Fruit fly (Drosophila melanogaster) whole organism, embryonic: Measurements from ENCODE around the gene CG13631.

Experiments
- BEAF-32 ChIP-seq: fragments of 200-800 bp; sonication (Bioruptor generic); optimal IDR thresholded peaks from 3 replicates; lab custom pipeline; 2017; ENCODE audit warnings: missing biosample characterization, missing genetic modification characterization, mild to moderate bottlenecking, moderate library complexity, missing genetic modification reagents
- CG10267 ChIP-seq: fragments of 200-800 bp; sonication (Bioruptor generic); optimal IDR thresholded peaks from 2 replicates; lab custom pipeline; 2018; ENCODE audit warnings: missing biosample characterization, mild to moderate bottlenecking, missing genetic modification characterization, moderate library complexity
- CG11695 ChIP-seq: fragments of 200-800 bp; sonication (Bioruptor generic); IDR thresholded peaks from 3 replicates; pipeline ENCODE4 v1.3.6; 2022; ENCODE audit warnings: missing biosample characterization, missing genetic modification characterization
- CG12071 ChIP-seq: fragments of 200-800 bp; sonication (Bioruptor generic); optimal IDR thresholded peaks from 3 replicates; lab custom pipeline; 2018; ENCODE audit warnings: missing biosample characterization, mild to moderate bottlenecking, missing genetic modification characterization
- CG12299 ChIP-seq: fragments of 200-800 bp; sonication (Bioruptor generic); optimal IDR thresholded peaks from 2 replicates; lab custom pipeline; 2018; ENCODE audit warnings: missing biosample characterization, mild to moderate bottlenecking, missing genetic modification characterization
- CG12391 ChIP-seq: fragments of 200-800 bp; sonication (Bioruptor generic); optimal IDR thresholded peaks from 3 replicates; lab custom pipeline; 2018; ENCODE audit warnings: missing biosample characterization, mild to moderate bottlenecking, missing genetic modification characterization, moderate library complexity
- CG15269 ChIP-seq: fragments of 200-800 bp; sonication (Bioruptor generic); optimal IDR thresholded peaks from 2 replicates; lab custom pipeline; 2018; ENCODE audit warnings: missing biosample characterization, mild to moderate bottlenecking, missing genetic modification characterization, moderate library complexity
- CG16779 ChIP-seq: fragments of 200-800 bp; sonication (Bioruptor generic); IDR thresholded peaks from 2 replicates; pipeline ENCODE4 v1.3.6; 2022; ENCODE audit warnings: missing biosample characterization, missing genetic modification characterization
- CG18011 ChIP-seq: fragments of 200-800 bp; sonication (Bioruptor generic); optimal IDR thresholded peaks from 2 replicates; lab custom pipeline; 2017; ENCODE audit warnings: missing biosample characterization, missing genetic modification characterization, mild to moderate bottlenecking, moderate library complexity, missing genotype
- CG1832 ChIP-seq: fragments of 200-800 bp; sonication (Bioruptor generic); optimal IDR thresholded peaks from 2 replicates; lab custom pipeline; 2017; ENCODE audit warnings: missing biosample characterization, mild to moderate bottlenecking, missing genetic modification characterization, inconsistent platforms
- CG2116 ChIP-seq: fragments of 200-800 bp; sonication (Bioruptor generic); optimal IDR thresholded peaks from 3 replicates; lab custom pipeline; 2018; ENCODE audit warnings: missing biosample characterization, mild to moderate bottlenecking, missing genetic modification characterization
- CG2199 ChIP-seq: fragments of 200-800 bp; sonication (Bioruptor generic); IDR thresholded peaks from 3 replicates; pipeline ENCODE4 v1.3.6; 2022; ENCODE audit warnings: missing biosample characterization, missing genetic modification characterization
- CG3726 ChIP-seq: fragments of 200-800 bp; sonication (Bioruptor generic); IDR thresholded peaks from 3 replicates; pipeline ENCODE4, ENCODE4 v1.3.6; 2022; ENCODE audit warnings: missing biosample characterization, missing genetic modification characterization
- CG3995 ChIP-seq: fragments of 200-800 bp; sonication (Bioruptor generic); optimal IDR thresholded peaks from 3 replicates; lab custom pipeline; 2016; ENCODE audit warnings: missing biosample characterization, missing genetic modification characterization
- CG42726 ChIP-seq: fragments of 200-800 bp; sonication (Bioruptor generic); IDR thresholded peaks from 2 replicates; pipeline ENCODE4 v1.3.6; 2022; ENCODE audit warnings: missing biosample characterization, missing genetic modification characterization; ENCODE audit not compliant: partially characterized antibody
- CG4820 ChIP-seq: fragments of 200-800 bp; sonication (Bioruptor generic); optimal IDR thresholded peaks from 3 replicates; lab custom pipeline; 2016; ENCODE audit warnings: missing biosample characterization, missing genetic modification characterization
- CG6175 ChIP-seq: fragments of 200-800 bp; sonication (Bioruptor generic); IDR thresholded peaks from 3 replicates; pipeline ENCODE4 v1.3.6; 2022; ENCODE audit warnings: missing biosample characterization, missing genetic modification characterization
- CG7963 ChIP-seq: fragments of 200-800 bp; sonication (Bioruptor generic); IDR thresholded peaks from 3 replicates; pipeline ENCODE4 v1.3.6; 2022; ENCODE audit warnings: missing biosample characterization, missing genetic modification characterization; ENCODE audit not compliant: partially characterized antibody
- CG8281 ChIP-seq: fragments of 200-800 bp; sonication (Bioruptor generic); optimal IDR thresholded peaks from 2 replicates; lab custom pipeline; 2018; ENCODE audit warnings: missing biosample characterization, mild to moderate bottlenecking, missing genetic modification characterization, moderate library complexity
- CG8290 ChIP-seq, 3 experiments: fragments of 200-800 bp; sonication (Bioruptor generic); optimal IDR thresholded peaks; 2 replicates each; lab custom pipeline; 2016 to 2019; ENCODE audit warnings: missing biosample characterization in 3 of 3, missing genetic modification characterization in 3 of 3, mild to moderate bottlenecking in 2 of 3, moderate library complexity in 1 of 3
- CG8924 ChIP-seq: fragments of 200-800 bp; optimal IDR thresholded peaks from 3 replicates; lab custom pipeline; 2019; ENCODE audit warnings: missing biosample characterization, mild to moderate bottlenecking, missing genetic modification characterization, moderate library complexity
- CG9437 ChIP-seq: fragments of 200-800 bp; sonication (Bioruptor generic); optimal IDR thresholded peaks from 2 replicates; lab custom pipeline; 2018; ENCODE audit warnings: missing biosample characterization, mild to moderate bottlenecking, missing genetic modification characterization
- D19B ChIP-seq: fragments of 200-800 bp; sonication (Bioruptor generic); optimal IDR thresholded peaks from 2 replicates; lab custom pipeline; 2017; ENCODE audit warnings: missing biosample characterization, mild to moderate bottlenecking, missing genetic modification characterization
- Doc3 ChIP-seq: fragments of 200-800 bp; sonication (Bioruptor generic); IDR thresholded peaks from 3 replicates; pipeline ENCODE4 v1.3.6; 2022; ENCODE audit warnings: missing biosample characterization, missing genetic modification characterization; ENCODE audit not compliant: partially characterized antibody
- Fer1 ChIP-seq: fragments of 200-800 bp; sonication (Bioruptor generic); optimal IDR thresholded peaks from 2 replicates; lab custom pipeline; 2017; ENCODE audit warnings: missing biosample characterization, mild to moderate bottlenecking, missing genetic modification characterization
- Lhr ChIP-seq: fragments of 200-800 bp; sonication (Bioruptor generic); optimal IDR thresholded peaks from 3 replicates; lab custom pipeline; 2017; ENCODE audit warnings: mild to moderate bottlenecking, missing biosample characterization, missing genetic modification reagents, missing genetic modification characterization
- MESR4 ChIP-seq: fragments of 200-800 bp; sonication (Bioruptor generic); optimal IDR thresholded peaks from 2 replicates; lab custom pipeline; 2018; ENCODE audit warnings: missing biosample characterization, mild to moderate bottlenecking, missing genetic modification characterization, moderate library complexity
- Med ChIP-seq: fragments of 200-800 bp; sonication (Bioruptor generic); peaks from one replicate; lab custom pipeline; 2016; ENCODE audit warnings: missing biosample characterization, missing genetic modification characterization, mild to moderate bottlenecking, inconsistent platforms, moderate library complexity
- Myb ChIP-seq: fragments of 200-800 bp; sonication (Bioruptor generic); optimal IDR thresholded peaks from 2 replicates; lab custom pipeline; 2016; ENCODE audit warnings: missing biosample characterization, missing genetic modification characterization
- NC2β ChIP-seq: fragments of 200-800 bp; sonication (Bioruptor generic); optimal IDR thresholded peaks from 2 replicates; lab custom pipeline; 2016; ENCODE audit warnings: missing biosample characterization, missing genetic modification characterization
- Side ChIP-seq: fragments of 200-800 bp; sonication (Bioruptor generic); optimal IDR thresholded peaks from 2 replicates; lab custom pipeline; 2016; ENCODE audit warnings: missing biosample characterization, missing genetic modification characterization
- Vsx1 ChIP-seq: fragments of 200-800 bp; sonication (Bioruptor generic); optimal IDR thresholded peaks from 2 replicates; lab custom pipeline; 2017; ENCODE audit warnings: missing biosample characterization, mild to moderate bottlenecking, missing genetic modification characterization, missing genetic modification reagents
- chif ChIP-seq, 2 experiments: fragments of 200-800 bp; sonication (Bioruptor generic); optimal IDR thresholded peaks; 3 replicates each; lab custom pipeline; 2016; ENCODE audit warnings: missing biosample characterization in 2 of 2, missing genetic modification characterization in 2 of 2
- dmrt11E ChIP-seq: fragments of 200-800 bp; sonication (Bioruptor generic); optimal IDR thresholded peaks from 3 replicates; lab custom pipeline; 2018; ENCODE audit warnings: missing biosample characterization, mild to moderate bottlenecking, missing genetic modification characterization, moderate library complexity
- dmrt99B ChIP-seq: fragments of 200-800 bp; sonication (Bioruptor generic); optimal IDR thresholded peaks from 2 replicates; lab custom pipeline; 2018; ENCODE audit warnings: missing biosample characterization, mild to moderate bottlenecking, missing genetic modification characterization, moderate library complexity
- ewg ChIP-seq: fragments of 200-800 bp; sonication (Bioruptor generic); optimal IDR thresholded peaks from 3 replicates; lab custom pipeline; 2017; ENCODE audit warnings: mild to moderate bottlenecking, missing biosample characterization, missing genetic modification reagents, missing genetic modification characterization
- eyg ChIP-seq: fragments of 200-800 bp; sonication (Bioruptor generic); optimal IDR thresholded peaks from 3 replicates; lab custom pipeline; 2016; ENCODE audit warnings: missing biosample characterization, missing genetic modification characterization
- fd3F ChIP-seq: fragments of 200-800 bp; sonication (Bioruptor generic); optimal IDR thresholded peaks from 2 replicates; lab custom pipeline; 2018; ENCODE audit warnings: missing biosample characterization, mild to moderate bottlenecking, missing genetic modification characterization, moderate library complexity
- gem ChIP-seq: fragments of 200-800 bp; sonication (Bioruptor generic); optimal IDR thresholded peaks from 2 replicates; lab custom pipeline; 2019; ENCODE audit warnings: missing biosample characterization, mild to moderate bottlenecking, missing genetic modification characterization, moderate library complexity
- grau ChIP-seq: fragments of 200-800 bp; optimal IDR thresholded peaks from 3 replicates; lab custom pipeline; 2019; ENCODE audit warnings: missing biosample characterization, mild to moderate bottlenecking, missing genetic modification characterization, moderate library complexity
- her ChIP-seq: fragments of 200-800 bp; sonication (Bioruptor generic); optimal IDR thresholded peaks from 2 replicates; lab custom pipeline; 2016; ENCODE audit warnings: missing biosample characterization, missing genetic modification characterization
- hkb ChIP-seq, 2 experiments: fragments of 200-800 bp in 1 of 2; fragments of >200 bp in 1 of 2; sonication (Bioruptor generic) in 1 of 2; IDR thresholded peaks in 1 of 2; optimal IDR thresholded peaks in 1 of 2; 2 replicates each; pipeline versions ENCODE4 v1.3.6 to Lab custom; 2017 to 2022; ENCODE audit warnings: missing biosample characterization in 1 of 2, missing genetic modification characterization in 1 of 2
- jumu ChIP-seq: fragments of 200-800 bp; sonication (Bioruptor generic); optimal IDR thresholded peaks from 3 replicates; lab custom pipeline; 2016; ENCODE audit warnings: missing biosample characterization, missing genetic modification characterization
- knrl ChIP-seq: fragments of 200-800 bp; sonication (Bioruptor generic); IDR thresholded peaks from 3 replicates; pipeline ENCODE4 v1.3.6; 2022; ENCODE audit warnings: missing biosample characterization, missing genetic modification characterization; ENCODE audit not compliant: partially characterized antibody
- nerfin-2 ChIP-seq: fragments of 200-800 bp; sonication (Bioruptor generic); IDR thresholded peaks from 2 replicates; pipeline ENCODE4 v1.3.6; 2022; ENCODE audit warnings: missing biosample characterization, missing genetic modification characterization; ENCODE audit not compliant: partially characterized antibody
- onecut ChIP-seq: fragments of 200-800 bp; sonication (Bioruptor generic); IDR thresholded peaks from 2 replicates; pipeline ENCODE4 v1.3.6; 2022; ENCODE audit warnings: missing biosample characterization, missing genetic modification characterization
- so ChIP-seq: fragments of 200-800 bp; sonication (Bioruptor generic); IDR thresholded peaks from 3 replicates; pipeline ENCODE4 v1.3.6; 2022; ENCODE audit warnings: missing biosample characterization, missing genetic modification characterization
- sr ChIP-seq: fragments of 200-800 bp; sonication (Bioruptor generic); IDR thresholded peaks from 3 replicates; pipeline ENCODE4 v1.3.6; 2022; ENCODE audit warnings: missing biosample characterization, missing genetic modification characterization
- trem ChIP-seq: fragments of 200-800 bp; optimal IDR thresholded peaks from 3 replicates; lab custom pipeline; 2019; ENCODE audit warnings: missing biosample characterization, mild to moderate bottlenecking, missing genetic modification characterization, moderate library complexity

CG13631 gene

DNA sequence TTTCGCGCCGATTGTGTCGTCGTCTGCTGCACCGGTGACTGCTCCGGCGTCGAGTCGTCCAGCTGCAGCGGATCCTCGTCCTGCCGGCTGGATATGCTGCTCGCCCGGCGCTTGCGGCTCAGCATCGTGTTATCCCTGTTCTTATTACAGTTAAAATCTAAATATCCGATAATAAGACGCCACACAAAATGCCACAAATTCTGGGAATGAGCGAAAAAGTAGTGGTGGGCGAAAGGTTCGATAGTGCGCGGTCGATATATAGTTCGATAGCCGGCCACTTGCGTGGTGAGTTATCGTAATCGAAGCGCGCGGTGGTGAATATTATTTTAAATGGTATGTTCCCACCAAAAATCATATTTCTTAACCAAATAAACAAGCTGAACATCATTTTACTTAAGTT, 35.9 kb downstream of the CG13631 start, which contains the start of gene polybromo (continued):
- TF ChIP-seq hkb (optimal IDR thresholded peaks at IDR 0.05; lab: Kevin White, UChicago) (no peak), hkb (GFP tag; IDR thresholded peaks at IDR 0.05; lab: Robert Waterston, UW) (no peak), Lhr (no peak), CG42726 (GFP tag; lab: Robert Waterston, UW) (peak; percentile 51; the same call in 1 of the 2 replicates), CG1832 (GFP tag; lab: Kevin White, UChicago) (no peak), knrl (GFP tag; lab: Robert Waterston, UW) (peak; percentile 83), Myb (GFP tag; lab: Kevin White, UChicago) (no peak), so (GFP tag; lab: Robert Waterston, UW) (no peak), sr (GFP tag; lab: Robert Waterston, UW) (no peak), NC2β (GFP tag; lab: Kevin White, UChicago) (no peak), CG12071 (no peak), Doc3 (peak; percentile 87), CG3726 (GFP tag; lab: Robert Waterston, UW) (no peak), CG3995 (GFP tag; lab: Kevin White, UChicago) (no peak), CG6175 (no peak), CG11695 (GFP tag; lab: Robert Waterston, UW) (no peak), D19B (GFP tag; lab: Kevin White, UChicago) (no peak), CG12299 (tag; lab: Kevin White, UChicago) (no peak), CG16779 (GFP tag; lab: Robert Waterston, UW) (no peak), CG7963 (GFP tag; lab: Robert Waterston, UW) (peak; percentile 75), dmrt11E (tag; lab: Kevin White, UChicago) (no peak), CG8290 (GFP tag; optimal IDR thresholded peaks at IDR 0.05; lab: Kevin White, UChicago) (no peak), CG8290 (tag; optimal IDR thresholded peaks at IDR 0.05; lab: Kevin White, UChicago) (no peak), Vsx1 (no peak), chif (GFP tag; optimal IDR thresholded peaks at IDR 0.05; lab: Kevin White, UChicago) (no peak), CG4820 (GFP tag; lab: Kevin White, UChicago) (no peak), Side (no peak), CG9437 (GFP tag; lab: Kevin White, UChicago) (no peak), CG8281 (tag; lab: Kevin White, UChicago) (no peak), CG10267 (peak; percentile 12), dmrt99B (no peak), her (GFP tag; lab: Kevin White, UChicago) (no peak), Fer1 (GFP tag; lab: Kevin White, UChicago) (peak; percentile 13), CG12391 (tag; lab: Kevin White, UChicago) (no peak), jumu (GFP tag; lab: Kevin White, UChicago) (peak; percentile 30), nerfin-2 (GFP tag; lab: Robert Waterston, UW) (peak; percentile 88), eyg (GFP tag; lab: Kevin White, UChicago) (no peak), gem (tag; lab: Kevin White, UChicago) (no peak), CG18011 (no peak), ewg (no peak), onecut (GFP tag; lab: Robert Waterston, UW) (no peak), CG2199 (GFP tag; lab: Robert Waterston, UW) (no peak), CG8924 (tag; lab: Kevin White, UChicago) (no peak), grau (tag; lab: Kevin White, UChicago) (no peak), MESR4 (GFP tag; lab: Kevin White, UChicago) (peak; percentile 76), CG2116 (peak; percentile 43), Med (peak; percentile 85), CG15269 (tag; lab: Kevin White, UChicago) (no peak), BEAF-32 (GFP tag; lab: Kevin White, UChicago) (peak; percentile 76), trem (tag; lab: Kevin White, UChicago) (peak; percentile 51), fd3F (no peak)
